Fruit fly (Drosophila melanogaster) whole organism, prepupa: Measurements from ENCODE around the gene fd96Ca.
"Not testable (repeated sequence)": the region's sequence is repeated elsewhere in the genome, so short reads cannot be mapped to it uniquely, and the experiment has no call there.

ENCODE experiments used
- CG3032 ChIP-seq: fragments of 200-800 bp; optimal IDR thresholded peaks from 2 replicates; lab custom pipeline; 2019; ENCODE audit warnings: missing biosample characterization, mild to moderate bottlenecking, missing genetic modification characterization, moderate library complexity
- Ets96B ChIP-seq: fragments of 200-800 bp; optimal IDR thresholded peaks from 2 replicates; lab custom pipeline; 2019; ENCODE audit warnings: missing biosample characterization, mild to moderate bottlenecking, missing genetic modification characterization, moderate library complexity
- fd59A ChIP-seq: fragments of 200-800 bp; sonication (Bioruptor generic); optimal IDR thresholded peaks from 2 replicates; lab custom pipeline; 2017; ENCODE audit warnings: missing biosample characterization, mild to moderate bottlenecking, missing genetic modification characterization, missing genetic modification reagents

Gene fd96Ca

DNA sequence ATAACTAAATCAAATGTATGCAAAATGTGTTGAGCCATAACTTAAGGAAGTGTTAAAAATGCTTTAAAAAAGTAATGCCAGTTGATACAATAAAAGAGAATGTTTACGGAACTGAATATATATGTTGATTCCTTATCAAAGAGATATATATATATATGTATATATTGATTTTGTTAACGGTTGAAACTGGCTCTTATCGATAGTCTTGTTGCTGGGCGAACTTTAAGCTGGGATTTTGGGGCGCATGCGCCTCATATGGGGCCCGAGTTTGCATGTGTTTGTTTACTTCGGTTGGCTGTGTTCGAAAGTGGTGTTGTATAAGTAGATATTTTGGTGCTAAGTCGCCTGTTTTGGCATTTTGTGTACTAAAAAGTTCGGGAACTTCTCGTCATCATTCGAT lies 48.6 kb downstream of the fd96Ca start, which contains the start of gene Bili:
Bili (plus strand) TSS at position 265 of the 400 bp plus-strand sequence.
- not testable (repeated sequence) for TF ChIP-seq CG3032 (tag; lab: Kevin White, UChicago); fd59A (GFP tag; lab: Kevin White, UChicago); Ets96B (tag; lab: Kevin White, UChicago)
